Worm (Caenorhabditis elegans) whole organism, L1 larva: ENCODE data around the gene eat-20.

Source experiments
- fkh-10 ChIP-seq: sonication (generic microtip); optimal IDR thresholded peaks from 2 replicates; lab custom pipeline; 2017; ENCODE audit warnings: missing biosample characterization, missing genetic modification reagents, missing genetic modification characterization
- jun-1 ChIP-seq: fragments of 150-350 bp; optimal IDR thresholded peaks from 2 replicates; lab custom pipeline; 2014; ENCODE audit warnings: missing biosample characterization, missing genetic modification reagents, missing genetic modification characterization
- lin-35 ChIP-seq, 2 experiments: fragments of 150-350 bp; optimal IDR thresholded peaks; 2 replicates each; lab custom pipeline; 2014; ENCODE audit warnings: missing biosample characterization in 2 of 2, missing genetic modification characterization in 2 of 2, missing genetic modification reagents in 2 of 2
- lsy-2 ChIP-seq, 2 experiments: fragments of 150-350 bp; optimal IDR thresholded peaks; 2 replicates each; lab custom pipeline; 2014; ENCODE audit warnings: missing biosample characterization in 2 of 2, missing genetic modification characterization in 2 of 2
- mdl-1 ChIP-seq, 2 experiments: fragments of 150-350 bp; optimal IDR thresholded peaks; 2 replicates each; lab custom pipeline; 2014 to 2017; ENCODE audit warnings: missing biosample characterization in 2 of 2, missing genetic modification characterization in 2 of 2, inconsistent platforms in 1 of 2
- nhr-76 ChIP-seq: sonication (generic microtip); optimal IDR thresholded peaks from 2 replicates; lab custom pipeline; 2017; ENCODE audit warnings: missing biosample characterization, missing genetic modification characterization
- skn-1 ChIP-seq: fragments of 150-350 bp; optimal IDR thresholded peaks from 2 replicates; lab custom pipeline; 2014; ENCODE audit warnings: missing biosample characterization, missing genetic modification characterization
- snpc-4 ChIP-seq: fragments of 150-350 bp; optimal IDR thresholded peaks from 2 replicates; lab custom pipeline; 2014; ENCODE audit warnings: missing biosample characterization, missing genetic modification characterization
- swsn-7 ChIP-seq: sonication (generic microtip); optimal IDR thresholded peaks from 2 replicates; lab custom pipeline; 2016; ENCODE audit warnings: missing genetic modification characterization, missing compliant biosample characterization
- tbx-2 ChIP-seq: sonication (generic microtip); optimal IDR thresholded peaks from 2 replicates; lab custom pipeline; 2016; ENCODE audit warnings: missing genetic modification characterization, missing compliant biosample characterization

DNA sequence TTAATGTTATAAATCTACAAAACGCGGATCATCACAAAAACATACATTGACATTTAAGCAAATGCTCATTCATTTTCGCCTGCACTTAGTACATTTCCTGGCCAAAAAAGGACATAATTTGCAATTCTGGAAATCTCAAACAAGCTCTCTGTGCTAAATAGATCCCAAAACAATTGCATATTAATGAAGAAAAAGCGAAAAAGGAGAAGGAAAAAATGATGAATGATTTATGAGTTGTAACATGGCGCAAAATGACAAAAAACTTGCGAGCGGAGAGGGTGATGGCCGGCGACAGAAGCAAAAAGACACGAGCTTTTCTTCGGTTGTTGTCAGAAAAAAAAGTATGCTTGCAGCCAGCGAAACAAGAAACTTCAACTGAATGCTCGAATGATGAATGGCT lies 45.1 kb downstream of the eat-20 start:
- no peak for TF ChIP-seq jun-1 (tag; lab: Kevin White, UChicago)
- no peak for TF ChIP-seq tbx-2
- no peak for TF ChIP-seq nhr-76 (tag; lab: Kevin White, UChicago)
- TF ChIP-seq swsn-7 (tag; lab: Kevin White, UChicago), result no peak
- no peak for TF ChIP-seq lin-35 (GFP tag; optimal IDR thresholded peaks at IDR 0.05; lab: Kevin White, UChicago)
- no peak for TF ChIP-seq mdl-1 (tag; optimal IDR thresholded peaks at IDR 0.05; lab: Kevin White, UChicago)
- TF ChIP-seq skn-1 (tag; lab: Kevin White, UChicago), result no peak
- TF ChIP-seq snpc-4 (tag; lab: Kevin White, UChicago), result no peak
- TF ChIP-seq fkh-10 (GFP tag; lab: Kevin White, UChicago), result no peak
- no peak for TF ChIP-seq lsy-2 (tag; optimal IDR thresholded peaks at IDR 0.05; lab: Kevin White, UChicago)
